Fruit fly (Drosophila melanogaster) whole organism, embryonic: ENCODE data around the gene Atg8b.
A peak's percentile ranks its signal among the peaks of the same experiment; 100 is the strongest.

ENCODE experiments used
- Atf6 ChIP-seq: fragments of 200-800 bp; sonication (Bioruptor generic); IDR thresholded peaks from 2 replicates; pipeline ENCODE4 v1.3.6; 2022; ENCODE audit warnings: missing biosample characterization, missing genetic modification characterization
- BEAF-32 ChIP-seq: fragments of 200-800 bp; sonication (Bioruptor generic); optimal IDR thresholded peaks from 3 replicates; lab custom pipeline; 2017; ENCODE audit warnings: missing biosample characterization, missing genetic modification characterization, mild to moderate bottlenecking, moderate library complexity, missing genetic modification reagents
- C15 ChIP-seq: fragments of 200-800 bp; sonication (Bioruptor generic); IDR thresholded peaks from 3 replicates; pipeline ENCODE4 v1.3.6; 2022; ENCODE audit warnings: missing biosample characterization, missing genetic modification characterization
- CG10267 ChIP-seq: fragments of 200-800 bp; sonication (Bioruptor generic); optimal IDR thresholded peaks from 2 replicates; lab custom pipeline; 2018; ENCODE audit warnings: missing biosample characterization, mild to moderate bottlenecking, missing genetic modification characterization, moderate library complexity
- CG11247 ChIP-seq: fragments of 200-800 bp; sonication (Bioruptor generic); IDR thresholded peaks from 2 replicates; pipeline ENCODE4 v1.3.6; 2022; ENCODE audit warnings: missing biosample characterization, missing genetic modification characterization
- CG12219 ChIP-seq: fragments of 200-800 bp; sonication (Bioruptor generic); optimal IDR thresholded peaks from 3 replicates; lab custom pipeline; 2018; ENCODE audit warnings: missing biosample characterization, mild to moderate bottlenecking, missing genetic modification characterization
- CG12391 ChIP-seq: fragments of 200-800 bp; sonication (Bioruptor generic); optimal IDR thresholded peaks from 3 replicates; lab custom pipeline; 2018; ENCODE audit warnings: missing biosample characterization, mild to moderate bottlenecking, missing genetic modification characterization, moderate library complexity
- CG14710 ChIP-seq: fragments of 200-800 bp; sonication (Bioruptor generic); optimal IDR thresholded peaks from 3 replicates; lab custom pipeline; 2019; ENCODE audit warnings: missing biosample characterization, mild to moderate bottlenecking, missing genetic modification characterization, moderate library complexity
- CG15479 ChIP-seq: fragments of 200-800 bp; sonication (Bioruptor generic); optimal IDR thresholded peaks from 3 replicates; lab custom pipeline; 2019; ENCODE audit warnings: missing biosample characterization, mild to moderate bottlenecking, missing genetic modification characterization, moderate library complexity
- CG15601 ChIP-seq: fragments of 200-800 bp; sonication (Bioruptor generic); optimal IDR thresholded peaks from 3 replicates; lab custom pipeline; 2019; ENCODE audit warnings: missing biosample characterization, mild to moderate bottlenecking, missing genetic modification characterization, moderate library complexity
- CG18262 ChIP-seq: fragments of 200-800 bp; optimal IDR thresholded peaks from 3 replicates; lab custom pipeline; 2019; ENCODE audit warnings: missing biosample characterization, mild to moderate bottlenecking, missing genetic modification characterization, moderate library complexity
- CG18599 ChIP-seq: fragments of 200-800 bp; sonication (Bioruptor generic); optimal IDR thresholded peaks from 3 replicates; lab custom pipeline; 2017; ENCODE audit warnings: missing biosample characterization, missing genetic modification characterization, mild to moderate bottlenecking, moderate library complexity, missing genetic modification reagents
- CG3065 ChIP-seq: fragments of 200-800 bp; sonication (Bioruptor generic); optimal IDR thresholded peaks from 2 replicates; lab custom pipeline; 2016; ENCODE audit warnings: missing biosample characterization, missing genetic modification characterization
- CG31441 ChIP-seq: fragments of 200-800 bp; sonication (Bioruptor generic); IDR thresholded peaks from 2 replicates; pipeline ENCODE4 v1.3.6; 2022; ENCODE audit warnings: missing biosample characterization, missing genetic modification characterization
- CG34376 ChIP-seq: fragments of 200-800 bp; sonication (Bioruptor generic); optimal IDR thresholded peaks from 2 replicates; lab custom pipeline; 2018; ENCODE audit warnings: missing biosample characterization, mild to moderate bottlenecking, missing genetic modification characterization
- CG5180 ChIP-seq: fragments of 200-800 bp; sonication (Bioruptor generic); optimal IDR thresholded peaks from 3 replicates; lab custom pipeline; 2017; ENCODE audit warnings: missing biosample characterization, missing genetic modification characterization, mild to moderate bottlenecking, moderate library complexity, missing genetic modification reagents
- CG5953 ChIP-seq: fragments of 200-800 bp; sonication (Bioruptor generic); IDR thresholded peaks from 2 replicates; pipeline ENCODE4 v1.3.6; 2022; ENCODE audit warnings: missing biosample characterization, missing genetic modification characterization
- CG6272 ChIP-seq: fragments of 200-800 bp; sonication (Bioruptor generic); IDR thresholded peaks from 2 replicates; pipeline ENCODE4 v1.3.6; 2022; ENCODE audit warnings: missing biosample characterization, missing genetic modification characterization
- CG6683 ChIP-seq: fragments of 200-800 bp; sonication (Bioruptor generic); optimal IDR thresholded peaks from 2 replicates; lab custom pipeline; 2017; ENCODE audit warnings: missing biosample characterization, mild to moderate bottlenecking, missing genetic modification characterization, missing genetic modification reagents
- CG7987 ChIP-seq: fragments of 200-800 bp; sonication (Bioruptor generic); optimal IDR thresholded peaks from 2 replicates; lab custom pipeline; 2018; ENCODE audit warnings: missing biosample characterization, mild to moderate bottlenecking, missing genetic modification characterization, moderate library complexity
- CG8944 ChIP-seq: fragments of 200-800 bp; sonication (Bioruptor generic); optimal IDR thresholded peaks from 3 replicates; lab custom pipeline; 2016; ENCODE audit warnings: missing biosample characterization, missing genetic modification characterization
- CoRest ChIP-seq: fragments of 200-800 bp; sonication (Bioruptor generic); optimal IDR thresholded peaks from 3 replicates; lab custom pipeline; 2018; ENCODE audit warnings: missing biosample characterization, mild to moderate bottlenecking, missing genetic modification characterization, moderate library complexity
- Fer2 ChIP-seq: fragments of 200-800 bp; sonication (Bioruptor generic); optimal IDR thresholded peaks from 2 replicates; lab custom pipeline; 2018; ENCODE audit warnings: missing biosample characterization, mild to moderate bottlenecking, missing genetic modification characterization, moderate library complexity
- H15 ChIP-seq: fragments of 200-800 bp; sonication (Bioruptor generic); IDR thresholded peaks from 3 replicates; pipeline ENCODE4 v1.3.6; 2022; ENCODE audit warnings: missing biosample characterization, missing genetic modification characterization
- H2.0 ChIP-seq: fragments of 200-800 bp; sonication (Bioruptor generic); IDR thresholded peaks from 2 replicates; pipeline ENCODE4 v1.3.6; 2022; ENCODE audit warnings: missing biosample characterization, missing genetic modification characterization
- Hey ChIP-seq: fragments of 200-800 bp; sonication (Bioruptor generic); optimal IDR thresholded peaks from 3 replicates; lab custom pipeline; 2018; ENCODE audit warnings: missing biosample characterization, mild to moderate bottlenecking, missing genetic modification characterization
- MESR4 ChIP-seq: fragments of 200-800 bp; sonication (Bioruptor generic); optimal IDR thresholded peaks from 2 replicates; lab custom pipeline; 2018; ENCODE audit warnings: missing biosample characterization, mild to moderate bottlenecking, missing genetic modification characterization, moderate library complexity
- Max ChIP-seq: fragments of 200-800 bp; sonication (Bioruptor generic); optimal IDR thresholded peaks from 2 replicates; lab custom pipeline; 2016; ENCODE audit warnings: missing biosample characterization, mild to moderate bottlenecking, missing genetic modification characterization
- Mrtf ChIP-seq: fragments of 200-800 bp; sonication (Bioruptor generic); IDR thresholded peaks from 3 replicates; pipeline ENCODE4 v1.3.6; 2022; ENCODE audit warnings: missing biosample characterization, missing genetic modification characterization
- Neu2 ChIP-seq: fragments of 200-800 bp; sonication (Bioruptor generic); optimal IDR thresholded peaks from 3 replicates; lab custom pipeline; 2016; ENCODE audit warnings: missing biosample characterization, missing genetic modification characterization, borderline replicate concordance
- ab ChIP-seq: fragments of 200-800 bp; sonication (Bioruptor generic); optimal IDR thresholded peaks from 2 replicates; lab custom pipeline; 2016; ENCODE audit warnings: missing biosample characterization, missing genetic modification characterization
- cg ChIP-seq: fragments of 200-800 bp; sonication (Bioruptor generic); optimal IDR thresholded peaks from 3 replicates; lab custom pipeline; 2019; ENCODE audit warnings: missing biosample characterization, mild to moderate bottlenecking, missing genetic modification characterization, moderate library complexity
- croc ChIP-seq: fragments of 200-800 bp; sonication (Bioruptor generic); conservative IDR thresholded peaks from 3 replicates; pipeline ENCODE4 v1.3.6; 2022; ENCODE audit warnings: missing biosample characterization, missing genetic modification characterization
- crol ChIP-seq: fragments of 200-800 bp; sonication (Bioruptor generic); IDR thresholded peaks from 2 replicates; pipeline ENCODE4 v1.3.6; 2022; ENCODE audit warnings: missing biosample characterization, missing genetic modification characterization
- dan ChIP-seq: fragments of 200-800 bp; sonication (Bioruptor generic); IDR thresholded peaks from 2 replicates; pipeline ENCODE4 v1.3.6; 2022; ENCODE audit warnings: missing biosample characterization, missing genetic modification characterization
- gro ChIP-seq: fragments of 200-800 bp; sonication (Bioruptor generic); optimal IDR thresholded peaks from 2 replicates; lab custom pipeline; 2016; ENCODE audit warnings: missing biosample characterization, missing genetic modification characterization
- gsb ChIP-seq: fragments of 200-800 bp; sonication (Bioruptor generic); IDR thresholded peaks from 2 replicates; pipeline ENCODE4 v1.3.6; 2022; ENCODE audit warnings: missing biosample characterization, missing genetic modification characterization
- klu ChIP-seq: fragments of 200-800 bp; sonication (Bioruptor generic); IDR thresholded peaks from 2 replicates; pipeline ENCODE4 v1.3.6; 2022; ENCODE audit warnings: missing biosample characterization, missing genetic modification characterization
- lilli ChIP-seq: fragments of 200-800 bp; sonication (Bioruptor generic); optimal IDR thresholded peaks from 3 replicates; lab custom pipeline; 2016; ENCODE audit warnings: missing biosample characterization, missing genetic modification characterization
- maf-S ChIP-seq: fragments of 200-800 bp; sonication (Bioruptor generic); optimal IDR thresholded peaks from 2 replicates; lab custom pipeline; 2016; ENCODE audit warnings: missing biosample characterization, missing genetic modification characterization
- onecut ChIP-seq: fragments of 200-800 bp; sonication (Bioruptor generic); IDR thresholded peaks from 2 replicates; pipeline ENCODE4 v1.3.6; 2022; ENCODE audit warnings: missing biosample characterization, missing genetic modification characterization
- salm ChIP-seq: fragments of 200-800 bp; sonication (Bioruptor generic); optimal IDR thresholded peaks from 2 replicates; lab custom pipeline; 2018; ENCODE audit warnings: missing biosample characterization, mild to moderate bottlenecking, missing genetic modification characterization
- sug ChIP-seq: fragments of 200-800 bp; optimal IDR thresholded peaks from 2 replicates; lab custom pipeline; 2019; ENCODE audit warnings: missing biosample characterization, mild to moderate bottlenecking, missing genetic modification characterization, moderate library complexity
- tll ChIP-seq, 2 experiments: fragments of 200-800 bp in 1 of 2; fragments of >200 bp in 1 of 2; sonication (Bioruptor generic) in 1 of 2; optimal IDR thresholded peaks; 2 replicates each; lab custom pipeline; 2017 to 2019; ENCODE audit warnings: missing biosample characterization in 2 of 2, missing genetic modification characterization in 2 of 2, mild to moderate bottlenecking in 1 of 2, moderate library complexity in 1 of 2
- trh ChIP-seq: fragments of 200-800 bp; sonication (Bioruptor generic); optimal IDR thresholded peaks from 2 replicates; lab custom pipeline; 2016; ENCODE audit warnings: missing biosample characterization, missing genetic modification characterization
- unpg ChIP-seq: fragments of 200-800 bp; sonication (Bioruptor generic); optimal IDR thresholded peaks from 3 replicates; lab custom pipeline; 2018; ENCODE audit warnings: missing biosample characterization, mild to moderate bottlenecking, missing genetic modification characterization, moderate library complexity
- vfl ChIP-seq: fragments of 200-800 bp; sonication (Bioruptor generic); optimal IDR thresholded peaks from 2 replicates; lab custom pipeline; 2016; ENCODE audit warnings: missing biosample characterization, missing genetic modification characterization
- vvl ChIP-seq: fragments of 200-800 bp; sonication (Bioruptor generic); IDR thresholded peaks from 2 replicates; pipeline ENCODE4 v1.3.6; 2022; ENCODE audit warnings: missing biosample characterization, missing genetic modification characterization
- zen2 ChIP-seq: fragments of 200-800 bp; sonication (Bioruptor generic); IDR thresholded peaks from 3 replicates; pipeline ENCODE4 v1.3.6; 2022; ENCODE audit warnings: missing biosample characterization, missing genetic modification characterization; ENCODE audit not compliant: partially characterized antibody

Gene Atg8b

DNA sequence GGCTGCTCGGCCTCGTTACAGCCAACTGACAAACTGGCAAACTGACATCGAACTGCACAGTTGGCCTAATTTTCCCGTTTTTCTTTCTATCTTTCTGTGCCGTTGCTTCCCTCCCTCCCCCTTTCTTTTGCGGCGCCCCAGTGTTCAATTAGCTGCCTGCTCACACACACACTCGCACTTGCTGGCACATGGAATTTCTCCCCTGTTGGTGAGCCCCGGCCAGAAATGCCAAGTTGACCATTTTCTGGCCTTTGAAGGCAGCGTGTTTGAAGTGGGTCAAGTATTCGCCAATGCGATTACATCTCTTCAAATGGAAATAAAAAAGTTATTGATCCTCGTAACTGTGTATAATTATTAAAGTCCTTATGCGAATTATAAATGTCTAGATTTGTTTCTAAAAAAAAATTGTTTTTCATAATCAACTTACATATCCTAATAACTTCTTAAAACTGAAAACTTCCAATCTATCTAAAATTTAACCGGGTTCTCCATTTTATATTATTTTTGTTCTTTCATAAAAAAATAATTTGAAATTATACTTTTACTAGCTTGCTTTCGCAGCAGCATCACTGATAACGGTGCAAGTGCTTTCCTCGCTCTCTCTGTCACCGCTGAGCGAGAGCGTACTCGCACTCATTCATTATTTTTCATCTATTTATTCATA is 44.1 kb downstream of the Atg8b start (continued):
- TF ChIP-seq CG12391 (tag; lab: Kevin White, UChicago), result peak; percentile 73
- no peak for TF ChIP-seq BEAF-32 (GFP tag; lab: Kevin White, UChicago)
- TF ChIP-seq trh (GFP tag; lab: Kevin White, UChicago), result no peak
- TF ChIP-seq Mrtf, result no peak
- TF ChIP-seq cg (GFP tag; lab: Kevin White, UChicago), result peak; percentile 74
- TF ChIP-seq crol (GFP tag; lab: Robert Waterston, UW), result peak; percentile 66
- peak; percentile 44 for TF ChIP-seq CG10267 (tag; lab: Kevin White, UChicago)
- TF ChIP-seq CG18599, result peak; percentile 33
- TF ChIP-seq CG34376 (GFP tag; lab: Kevin White, UChicago), result no peak
- peak; percentile 6 for TF ChIP-seq CG12219
- TF ChIP-seq CG5180 (GFP tag; lab: Kevin White, UChicago), result peak; percentile 52
- peak; percentile 7; the same call in 1 of the 2 replicates for TF ChIP-seq onecut
- TF ChIP-seq CG14710 (tag; lab: Kevin White, UChicago), result peak; percentile 55
- TF ChIP-seq Fer2 (tag; lab: Kevin White, UChicago), result no peak
- TF ChIP-seq CG31441, result no peak
- no peak for TF ChIP-seq CG7987 (GFP tag; lab: Kevin White, UChicago)
- no peak for TF ChIP-seq dan (GFP tag; lab: Robert Waterston, UW)
- no peak for TF ChIP-seq sug (tag; lab: Kevin White, UChicago)
- no peak for TF ChIP-seq H2.0 (GFP tag; lab: Robert Waterston, UW)
- no peak for TF ChIP-seq maf-S
- peak; percentile 85 for TF ChIP-seq CG18262 (tag; lab: Kevin White, UChicago)
- no peak for TF ChIP-seq CG8944 (GFP tag; lab: Kevin White, UChicago)
- TF ChIP-seq ab (GFP tag; lab: Kevin White, UChicago), result no peak
- TF ChIP-seq CoRest (tag; lab: Kevin White, UChicago), result peak; percentile 63
- TF ChIP-seq salm (tag; lab: Kevin White, UChicago), result no peak
- no peak for TF ChIP-seq CG3065 (GFP tag; lab: Kevin White, UChicago)
- no peak for TF ChIP-seq Neu2 (GFP tag; lab: Kevin White, UChicago)
- TF ChIP-seq zen2, result no peak
- TF ChIP-seq CG15479 (GFP tag; lab: Kevin White, UChicago), result no peak
- TF ChIP-seq unpg (GFP tag; lab: Kevin White, UChicago), result peak; percentile 23
- TF ChIP-seq H15 (GFP tag; lab: Robert Waterston, UW), result no peak
- TF ChIP-seq CG15601 (tag; lab: Kevin White, UChicago), result peak; percentile 20
- TF ChIP-seq croc (GFP tag; lab: Robert Waterston, UW), result no peak
- TF ChIP-seq gro (GFP tag; lab: Kevin White, UChicago), result no peak
- TF ChIP-seq C15, result no peak
- TF ChIP-seq lilli (GFP tag; lab: Kevin White, UChicago), result peak; percentile 40
- peak; percentile 39 for TF ChIP-seq Max (GFP tag; lab: Kevin White, UChicago)
- TF ChIP-seq vfl (GFP tag; lab: Kevin White, UChicago), result no peak
- no peak for TF ChIP-seq CG5953 (GFP tag; lab: Robert Waterston, UW)
- no peak for TF ChIP-seq vvl (GFP tag; lab: Robert Waterston, UW)
- no peak for TF ChIP-seq tll (GFP tag; optimal IDR thresholded peaks at IDR 0.05; lab: Kevin White, UChicago)
- no peak for TF ChIP-seq Atf6 (GFP tag; lab: Robert Waterston, UW)
- TF ChIP-seq gsb (GFP tag; lab: Robert Waterston, UW), result no peak
- no peak for TF ChIP-seq Hey
- TF ChIP-seq klu, result no peak
- no peak for TF ChIP-seq CG6683 (GFP tag; lab: Kevin White, UChicago)
- no peak for TF ChIP-seq CG6272 (GFP tag; lab: Robert Waterston, UW)
- TF ChIP-seq MESR4 (GFP tag; lab: Kevin White, UChicago), result no peak
- no peak for TF ChIP-seq CG11247
